Worm (Caenorhabditis elegans): ENCODE measurements around the gene F02C9.1.

DNA sequence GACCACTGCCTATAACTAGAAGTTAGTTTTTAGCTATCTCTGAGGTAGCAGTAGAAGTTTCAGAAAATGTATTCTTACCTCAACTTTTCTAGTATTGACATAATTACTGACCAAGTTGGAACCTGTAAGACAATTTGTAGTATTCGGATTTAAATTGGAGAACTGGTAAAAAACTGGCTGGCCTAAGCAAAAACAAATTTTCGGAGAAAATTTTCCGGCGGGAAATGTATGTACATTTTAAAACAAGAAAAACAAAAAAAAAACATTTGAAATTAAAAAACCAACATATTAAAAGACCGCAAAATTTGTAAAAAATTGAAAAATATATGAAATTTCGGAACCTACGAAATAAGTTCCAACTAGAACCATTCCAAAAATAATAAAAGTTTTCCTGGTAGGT, 8.4 kb downstream of the F02C9.1 start, which contains the start of gene srab-11:
- TF ChIP-seq fkh-10 (GFP tag; optimal IDR thresholded peaks at IDR 0.05): no peak
- no peak for TF ChIP-seq ztf-16 (tag; optimal IDR thresholded peaks at IDR 0.05)
- TF ChIP-seq pha-4 (tag; optimal IDR thresholded peaks at IDR 0.05): no peak
- no peak for TF ChIP-seq pag-3 (tag; optimal IDR thresholded peaks at IDR 0.05; ENCODE audit: borderline replicate concordance)
- no peak for TF ChIP-seq lin-11 (tag; optimal IDR thresholded peaks at IDR 0.05)
- no peak for TF ChIP-seq pros-1 (tag; optimal IDR thresholded peaks at IDR 0.05)
- TF ChIP-seq fkh-6 (tag; optimal IDR thresholded peaks at IDR 0.05): no peak
- TF ChIP-seq gmeb-2 (tag; optimal IDR thresholded peaks at IDR 0.05): no peak
- no peak for TF ChIP-seq sdc-2 (tag; optimal IDR thresholded peaks at IDR 0.05)
- no peak for TF ChIP-seq nfya-1 (tag; optimal IDR thresholded peaks at IDR 0.05)
- no peak for TF ChIP-seq mec-3 (tag; optimal IDR thresholded peaks at IDR 0.05; ENCODE audit: borderline replicate concordance)
- TF ChIP-seq unc-42 (tag; optimal IDR thresholded peaks at IDR 0.05): no peak
